Worm (Caenorhabditis elegans) whole organism, late embryonic: ENCODE data around the gene nhr-7.

Experiments used
- C08G9.2 ChIP-seq: sonication (generic microtip); optimal IDR thresholded peaks from 2 replicates; lab custom pipeline; 2016; ENCODE audit warnings: mild to moderate bottlenecking, missing genetic modification characterization, moderate library complexity, missing compliant biosample characterization
- K02D7.2 ChIP-seq: sonication (generic microtip); optimal IDR thresholded peaks from 2 replicates; lab custom pipeline; 2017; ENCODE audit warnings: mild to moderate bottlenecking, missing genetic modification characterization, missing compliant biosample characterization
- T23F11.4 ChIP-seq: fragments of 200-800 bp; sonication (Bioruptor generic); optimal IDR thresholded peaks from 2 replicates; lab custom pipeline; 2018; ENCODE audit warnings: mild to moderate bottlenecking, missing genetic modification characterization, missing compliant biosample characterization
- ama-1 ChIP-seq: fragments of 150-350 bp; optimal IDR thresholded peaks from 2 replicates; lab custom pipeline; 2014
- ceh-19 ChIP-seq: fragments of 200-800 bp; sonication (Bioruptor generic); optimal IDR thresholded peaks from 2 replicates; lab custom pipeline; 2018; ENCODE audit warnings: mild to moderate bottlenecking, missing genetic modification characterization, missing compliant biosample characterization
- ceh-24 ChIP-seq: sonication (generic microtip); optimal IDR thresholded peaks from 2 replicates; lab custom pipeline; 2016; ENCODE audit warnings: mild to moderate bottlenecking, missing genetic modification characterization, missing compliant biosample characterization
- ceh-48 ChIP-seq: sonication (generic microtip); optimal IDR thresholded peaks from 2 replicates; lab custom pipeline; 2016; ENCODE audit warnings: missing genetic modification characterization, inconsistent platforms, missing compliant biosample characterization
- ceh-6 ChIP-seq: fragments of 200-800 bp; sonication (Bioruptor generic); optimal IDR thresholded peaks from 2 replicates; lab custom pipeline; 2018; ENCODE audit warnings: mild to moderate bottlenecking, missing genetic modification characterization, missing compliant biosample characterization
- ceh-9 ChIP-seq: sonication (generic microtip); optimal IDR thresholded peaks from 2 replicates; lab custom pipeline; 2016; ENCODE audit warnings: mild to moderate bottlenecking, missing genetic modification characterization, inconsistent platforms, missing compliant biosample characterization
- che-1 ChIP-seq: sonication (generic microtip); optimal IDR thresholded peaks from 2 replicates; lab custom pipeline; 2016; ENCODE audit warnings: mild to moderate bottlenecking, missing genetic modification characterization, missing compliant biosample characterization
- elt-2 ChIP-seq: sonication (generic microtip); optimal IDR thresholded peaks from 2 replicates; lab custom pipeline; 2016; ENCODE audit warnings: missing genetic modification reagents, missing genetic modification characterization, missing compliant biosample characterization
- elt-4 ChIP-seq: sonication (generic microtip); optimal IDR thresholded peaks from 2 replicates; lab custom pipeline; 2016; ENCODE audit warnings: missing genetic modification characterization, missing compliant biosample characterization
- ets-4 ChIP-seq: sonication (generic microtip); optimal IDR thresholded peaks from 2 replicates; lab custom pipeline; 2016; ENCODE audit warnings: missing genetic modification characterization, missing compliant biosample characterization
- fkh-6 ChIP-seq: sonication (generic microtip); optimal IDR thresholded peaks from 2 replicates; lab custom pipeline; 2016; ENCODE audit warnings: missing genetic modification characterization, missing compliant biosample characterization
- hlh-15 ChIP-seq: sonication (generic microtip); optimal IDR thresholded peaks from 2 replicates; lab custom pipeline; 2016; ENCODE audit warnings: missing genetic modification characterization, missing compliant biosample characterization
- hlh-6 ChIP-seq: sonication (generic microtip); optimal IDR thresholded peaks from 2 replicates; lab custom pipeline; 2016; ENCODE audit warnings: missing genotype, missing genetic modification characterization, missing compliant biosample characterization
- hlh-8 ChIP-seq: sonication (generic microtip); optimal IDR thresholded peaks from 2 replicates; lab custom pipeline; 2016; ENCODE audit warnings: missing genotype, missing genetic modification characterization, missing compliant biosample characterization
- lim-6 ChIP-seq: sonication (generic microtip); optimal IDR thresholded peaks from 2 replicates; lab custom pipeline; 2016; ENCODE audit warnings: missing genetic modification characterization, missing compliant biosample characterization
- mec-3 ChIP-seq: sonication (generic microtip); optimal IDR thresholded peaks from 2 replicates; lab custom pipeline; 2016; ENCODE audit warnings: borderline replicate concordance, missing genetic modification characterization, missing compliant biosample characterization
- nfya-1 ChIP-seq: sonication (generic microtip); optimal IDR thresholded peaks from 2 replicates; lab custom pipeline; 2017; ENCODE audit warnings: missing genetic modification characterization, mild to moderate bottlenecking, missing compliant biosample characterization, antibody characterized with exemption, moderate library complexity
- nhr-232 ChIP-seq: sonication (generic microtip); optimal IDR thresholded peaks from 2 replicates; lab custom pipeline; 2016; ENCODE audit warnings: missing genetic modification characterization, missing compliant biosample characterization
- odd-2 ChIP-seq: sonication (generic microtip); optimal IDR thresholded peaks from 2 replicates; lab custom pipeline; 2017; ENCODE audit warnings: antibody characterized with exemption, mild to moderate bottlenecking, missing genetic modification characterization, missing compliant biosample characterization
- pat-9 ChIP-seq: fragments of 200-800 bp; sonication (Bioruptor generic); optimal IDR thresholded peaks from 2 replicates; lab custom pipeline; 2018; ENCODE audit warnings: mild to moderate bottlenecking, missing genetic modification characterization, moderate library complexity, missing compliant biosample characterization
- pax-1 ChIP-seq: fragments of 150-350 bp; optimal IDR thresholded peaks from 2 replicates; lab custom pipeline; 2014; ENCODE audit warnings: missing biosample characterization, missing genetic modification characterization
- pha-2 ChIP-seq: sonication (generic microtip); optimal IDR thresholded peaks from 2 replicates; lab custom pipeline; 2017; ENCODE audit warnings: mild to moderate bottlenecking, missing genetic modification characterization, missing compliant biosample characterization
- pha-4 ChIP-seq: fragments of 150-350 bp; optimal IDR thresholded peaks from 2 replicates; lab custom pipeline; 2018; ENCODE audit warnings: missing biosample characterization, missing genetic modification reagents, missing genetic modification characterization
- pqm-1 ChIP-seq: sonication (generic microtip); optimal IDR thresholded peaks from 2 replicates; lab custom pipeline; 2016; ENCODE audit warnings: missing genetic modification characterization, missing compliant biosample characterization
- rnt-1 ChIP-seq: sonication (generic microtip); optimal IDR thresholded peaks from 2 replicates; lab custom pipeline; 2016; ENCODE audit warnings: missing genetic modification characterization, missing compliant biosample characterization
- sdc-2 ChIP-seq: sonication (generic microtip); optimal IDR thresholded peaks from 2 replicates; lab custom pipeline; 2016; ENCODE audit warnings: missing genotype, missing genetic modification characterization, missing compliant biosample characterization
- sox-4 ChIP-seq: sonication (generic microtip); optimal IDR thresholded peaks from 2 replicates; lab custom pipeline; 2017; ENCODE audit warnings: mild to moderate bottlenecking, missing genetic modification characterization, inconsistent platforms, missing compliant biosample characterization
- syd-9 ChIP-seq: sonication (generic microtip); optimal IDR thresholded peaks from 2 replicates; lab custom pipeline; 2016; ENCODE audit warnings: mild to moderate bottlenecking, missing genetic modification characterization, moderate library complexity, missing compliant biosample characterization
- tbx-2 ChIP-seq: sonication (generic microtip); optimal IDR thresholded peaks from 2 replicates; lab custom pipeline; 2016; ENCODE audit warnings: missing genetic modification characterization, missing compliant biosample characterization
- tbx-7 ChIP-seq: sonication (generic microtip); optimal IDR thresholded peaks from 2 replicates; lab custom pipeline; 2016; ENCODE audit warnings: missing genotype, missing genetic modification characterization, missing compliant biosample characterization
- unc-55 ChIP-seq: sonication (generic microtip); optimal IDR thresholded peaks from 2 replicates; lab custom pipeline; 2017; ENCODE audit warnings: missing biosample characterization, missing genetic modification reagents, missing genetic modification characterization
- ztf-16 ChIP-seq: sonication (generic microtip); optimal IDR thresholded peaks from 2 replicates; lab custom pipeline; 2017; ENCODE audit warnings: missing genetic modification characterization, missing compliant biosample characterization

nhr-7 gene

ce11 chrIV:11271262-11271661, at the start of gene nhr-7:
Gene nhr-7, minus strand, starts transcription at chrIV:11271362.
- TF ChIP-seq tbx-2 (tag; lab: Kevin White, UChicago) = no peak
- no peak for TF ChIP-seq ceh-6
- TF ChIP-seq hlh-15 (tag; lab: Kevin White, UChicago) = no peak
- TF ChIP-seq, all 69 proteins: peak for 0

DNA sequence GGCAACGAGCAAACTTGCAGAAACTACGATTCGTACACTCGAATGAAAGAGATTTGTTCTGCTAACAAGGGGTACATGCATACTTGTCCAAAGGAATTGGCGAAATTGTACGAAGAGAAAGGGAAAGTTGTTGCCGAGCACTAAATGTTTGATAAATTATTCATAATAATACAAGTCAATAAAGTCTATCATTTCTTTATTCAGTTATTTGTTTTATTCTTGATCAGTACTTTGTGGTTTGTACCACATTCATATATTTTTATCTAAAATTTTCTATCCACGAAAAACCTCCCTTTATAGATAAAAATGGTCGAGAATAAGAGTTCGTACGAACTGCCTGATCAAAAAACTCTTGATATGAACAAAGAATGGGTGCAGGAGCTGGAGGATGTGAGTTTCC, 49.3 kb upstream of the nhr-7 start, which contains the start of gene edg-1:
Gene edg-1, plus strand, starts transcription at position 301 of the 400 bp plus-strand sequence.
- TF ChIP-seq ceh-24 (tag; lab: Kevin White, UChicago) (no peak), K02D7.2 (tag; lab: Kevin White, UChicago) (no peak)

DNA sequence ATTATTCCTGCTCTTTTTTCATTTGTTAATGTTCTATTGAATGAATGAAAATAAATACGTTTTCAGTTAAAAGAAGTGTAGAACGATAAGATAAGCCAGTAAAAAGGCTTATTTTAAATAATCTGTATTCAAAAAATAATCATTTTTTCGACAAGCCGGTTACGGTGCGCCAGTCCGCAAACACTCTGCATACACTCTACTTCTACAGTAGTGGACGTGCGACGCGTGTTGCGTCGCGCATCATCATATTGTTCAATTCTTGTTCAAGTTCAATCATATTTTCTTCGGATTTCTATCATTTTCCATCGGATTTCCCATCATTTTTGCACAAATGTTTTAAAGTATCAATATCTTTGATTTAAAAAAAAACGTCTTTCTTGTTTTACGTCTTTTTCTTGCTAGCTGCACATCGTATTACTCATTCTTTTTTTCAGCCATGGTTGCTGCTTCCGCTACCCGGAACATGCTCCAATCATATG, 48.8 kb upstream of the nhr-7 start, which contains the start of gene B0035.18:
Gene B0035.18, plus strand, starts transcription at position 429 of the 479 bp plus-strand sequence.
- TF ChIP-seq nhr-232 (no peak), syd-9 (tag; lab: Kevin White, UChicago) (no peak), rnt-1 (tag; lab: Kevin White, UChicago) (no peak), sdc-2 (tag; lab: Kevin White, UChicago) (no peak), pha-4 (tag; lab: Kevin White, UChicago) (no peak), tbx-2 (tag; lab: Kevin White, UChicago) (no peak), ama-1 (lab: Kevin White, UChicago) (no peak), lim-6 (tag; lab: Kevin White, UChicago) (no peak), hlh-15 (tag; lab: Kevin White, UChicago) (no peak)

- TF ChIP-seq hlh-15 (tag; lab: Kevin White, UChicago) (no peak), C08G9.2 (no peak), sox-4 (tag; lab: Kevin White, UChicago) (no peak), che-1 (tag; lab: Kevin White, UChicago) (no peak), hlh-8 (tag; lab: Kevin White, UChicago) (no peak), ets-4 (tag; lab: Kevin White, UChicago) (no peak), T23F11.4 (no peak), lim-6 (tag; lab: Kevin White, UChicago) (no peak), elt-4 (no peak), nfya-1 (tag; lab: Kevin White, UChicago) (no peak), unc-55 (no peak)
Observed at ce11 chrIV:11317119-11317518, 46.0 kb upstream of the nhr-7 start, which contains the start of gene gspd-1. Gene gspd-1, plus strand, starts transcription at chrIV:11317419.

DNA sequence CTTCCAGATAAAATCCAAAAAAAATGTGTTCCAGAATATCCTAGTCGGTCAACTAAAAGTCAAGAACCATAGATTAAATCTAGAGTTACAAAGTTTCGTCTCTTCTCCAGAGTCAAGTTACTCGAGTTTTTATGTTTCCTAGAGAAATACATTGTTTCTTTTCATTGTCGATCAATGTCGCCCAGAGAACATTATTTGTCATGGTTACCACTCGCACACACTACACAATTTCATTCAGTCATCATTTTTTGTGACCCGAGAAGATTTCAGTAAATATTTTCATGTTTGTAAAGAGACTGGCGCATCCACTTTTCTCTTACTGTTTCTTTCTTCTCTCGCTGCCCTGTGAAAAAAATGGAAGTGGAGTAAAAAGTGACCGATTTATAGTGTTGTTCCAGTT, 45.5 kb upstream of the nhr-7 start:
- TF ChIP-seq mec-3 (tag; lab: Kevin White, UChicago) = no peak
- no peak for TF ChIP-seq ceh-19 (GFP tag; lab: Kevin White, UChicago)
- TF ChIP-seq odd-2 (tag; lab: Kevin White, UChicago) = no peak
- no peak for TF ChIP-seq ceh-24 (tag; lab: Kevin White, UChicago)
- TF ChIP-seq pat-9 (tag; lab: Kevin White, UChicago) = no peak
- TF ChIP-seq hlh-6 (tag; lab: Kevin White, UChicago) = no peak
- TF ChIP-seq, all 69 proteins: peak for 0

ce11 chrIV:11316106-11316505, 44.9 kb upstream of the nhr-7 start:
- TF ChIP-seq hlh-8 (tag; lab: Kevin White, UChicago) (no peak), fkh-6 (no peak), K02D7.2 (tag; lab: Kevin White, UChicago) (no peak), ceh-9 (no peak), ceh-24 (tag; lab: Kevin White, UChicago) (no peak)
- TF ChIP-seq, all 69 proteins: peak for 0

ce11 chrIV:11315688-11316087, 44.5 kb upstream of the nhr-7 start:
- TF ChIP-seq ceh-48 (tag; lab: Kevin White, UChicago) = no peak
- TF ChIP-seq ama-1 (lab: Kevin White, UChicago) = no peak
- no peak for TF ChIP-seq pat-9 (tag; lab: Kevin White, UChicago)
- no peak for TF ChIP-seq tbx-7 (tag; lab: Kevin White, UChicago)
- TF ChIP-seq hlh-15 (tag; lab: Kevin White, UChicago) = no peak
- TF ChIP-seq elt-4 = no peak
- no peak for TF ChIP-seq lim-6 (tag; lab: Kevin White, UChicago)
- no peak for TF ChIP-seq syd-9 (tag; lab: Kevin White, UChicago)
- TF ChIP-seq pha-4 (tag; lab: Kevin White, UChicago) = no peak
- no peak for TF ChIP-seq K02D7.2 (tag; lab: Kevin White, UChicago)
- no peak for TF ChIP-seq hlh-6 (tag; lab: Kevin White, UChicago)
- TF ChIP-seq pha-2 (tag; lab: Kevin White, UChicago) = no peak
- TF ChIP-seq pqm-1 (tag; lab: Kevin White, UChicago) = no peak
- no peak for TF ChIP-seq C08G9.2
- TF ChIP-seq elt-2 (tag; lab: Kevin White, UChicago) = no peak
- no peak for TF ChIP-seq pax-1 (tag; lab: Kevin White, UChicago)
- TF ChIP-seq ztf-16 (tag; lab: Kevin White, UChicago) = no peak
